Fruit fly (Drosophila melanogaster): Measurements from ENCODE around the gene dj.
A peak's percentile ranks its signal among the peaks of the same experiment; 100 is the strongest.

Gene dj

DNA sequence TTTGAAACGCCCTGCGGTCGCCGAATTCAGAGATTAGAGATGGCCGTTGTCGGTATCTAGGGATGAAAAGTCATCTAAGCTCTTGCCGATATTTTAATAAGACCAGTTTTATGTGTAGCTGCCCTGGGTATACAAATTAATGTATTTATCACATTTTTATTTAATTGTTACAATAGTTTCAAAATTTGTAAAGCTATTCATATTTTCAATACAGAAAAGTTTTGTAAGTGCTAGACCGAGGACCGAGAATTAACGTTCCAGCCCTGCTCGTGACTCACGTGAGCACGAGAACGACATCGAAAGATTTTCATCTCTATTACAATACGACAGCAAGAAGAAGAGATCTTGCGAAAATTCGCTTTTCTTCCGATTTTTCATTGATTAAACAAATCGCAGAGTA lies 8.0 kb downstream of the dj start, which contains the start of the genes CG1105 and CG1965 (continued):
- TF ChIP-seq lola (GFP tag; optimal IDR thresholded peaks at IDR 0.05), result peak in 1 of 3 experiments; percentile 93
- TF ChIP-seq CG18619 (GFP tag; optimal IDR thresholded peaks at IDR 0.05), result peak; percentile 85
- TF ChIP-seq CG8478 (optimal IDR thresholded peaks at IDR 0.05), result no peak
- TF ChIP-seq Aef1 (GFP tag; IDR thresholded peaks at IDR 0.05), result peak; percentile 95
- TF ChIP-seq HLH54F (GFP tag; optimal IDR thresholded peaks at IDR 0.05), result peak; percentile 97
- TF ChIP-seq Nf-YA (GFP tag; IDR thresholded peaks at IDR 0.05), result peak; percentile 77
- peak; percentile 91 to 95 for TF ChIP-seq Pdp1 (GFP tag; optimal IDR thresholded peaks at IDR 0.05)
- peak; percentile 92 for TF ChIP-seq Dad (GFP tag; optimal IDR thresholded peaks at IDR 0.05)
- peak; percentile 74 for TF ChIP-seq CG7987 (GFP tag; optimal IDR thresholded peaks at IDR 0.05)
- peak; percentile 73 for TF ChIP-seq CG1024 (GFP tag; IDR thresholded peaks at IDR 0.05)
- TF ChIP-seq Doc2 (GFP tag; IDR thresholded peaks at IDR 0.05), result peak; percentile 70; the same call in 1 of the 2 replicates
- TF ChIP-seq CG34422 (GFP tag; IDR thresholded peaks at IDR 0.05), result peak; percentile 96
- peak; percentile 87 for TF ChIP-seq tna (GFP tag; IDR thresholded peaks at IDR 0.05; ENCODE audit: partially characterized antibody)
- TF ChIP-seq Trl (optimal IDR thresholded peaks at IDR 0.05), result no peak
- TF ChIP-seq Trl (GFP tag; optimal IDR thresholded peaks at IDR 0.05), result peak; percentile 95
- peak; percentile 95 for TF ChIP-seq Abd-B (GFP tag; optimal IDR thresholded peaks at IDR 0.05)
- TF ChIP-seq inv (GFP tag; IDR thresholded peaks at IDR 0.05; ENCODE audit: partially characterized antibody), result peak; percentile 99
- peak; percentile 100 for TF ChIP-seq CG13287 (GFP tag; IDR thresholded peaks at IDR 0.05; ENCODE audit: partially characterized antibody)
- TF ChIP-seq CoRest (tag; optimal IDR thresholded peaks at IDR 0.05), result peak; percentile 95
- TF ChIP-seq kah (GFP tag; optimal IDR thresholded peaks at IDR 0.05), result peak; percentile 15
- TF ChIP-seq Dip3 (GFP tag; optimal IDR thresholded peaks at IDR 0.05), result peak; percentile 94
- TF ChIP-seq CG4360 (GFP tag; IDR thresholded peaks at IDR 0.05), result peak; percentile 58
- TF ChIP-seq CG18262 (tag; optimal IDR thresholded peaks at IDR 0.05), result peak; percentile 90
- TF ChIP-seq dmrt99B (tag; optimal IDR thresholded peaks at IDR 0.05), result no peak
- TF ChIP-seq Dp (GFP tag; optimal IDR thresholded peaks at IDR 0.05), result peak; percentile 57
- peak; percentile 93 for TF ChIP-seq CG42726 (GFP tag; IDR thresholded peaks at IDR 0.05; ENCODE audit: partially characterized antibody)
- peak; percentile 82 for TF ChIP-seq stwl (tag; optimal IDR thresholded peaks at IDR 0.05)
- peak; percentile 95 for TF ChIP-seq CG13775 (GFP tag; optimal IDR thresholded peaks at IDR 0.05)
- no peak for TF ChIP-seq pfk (GFP tag; optimal IDR thresholded peaks at IDR 0.05)
- TF ChIP-seq CG12071 (GFP tag; optimal IDR thresholded peaks at IDR 0.05), result no peak
- TF ChIP-seq pita (GFP tag; optimal IDR thresholded peaks at IDR 0.05), result no peak
- TF ChIP-seq YL-1 (GFP tag; optimal IDR thresholded peaks at IDR 0.05), result peak; percentile 86
- peak; percentile 79 for TF ChIP-seq so (GFP tag; IDR thresholded peaks at IDR 0.05)
- TF ChIP-seq en (GFP tag; optimal IDR thresholded peaks at IDR 0.05), result peak; percentile 83
- peak; percentile 97 for TF ChIP-seq Hsf (GFP tag; optimal IDR thresholded peaks at IDR 0.05)
- TF ChIP-seq cato (GFP tag; optimal IDR thresholded peaks at IDR 0.05; ENCODE audit: borderline replicate concordance), result peak; percentile 94
- peak; percentile 77 for TF ChIP-seq CG1529 (GFP tag; optimal IDR thresholded peaks at IDR 0.05)
- TF ChIP-seq Mad (GFP tag; optimal IDR thresholded peaks at IDR 0.05), result peak; percentile 97
- peak; percentile 91 for TF ChIP-seq cas (GFP tag; IDR thresholded peaks at IDR 0.05)
- peak; percentile 82 for TF ChIP-seq run (tag; optimal IDR thresholded peaks at IDR 0.05)
- peak; percentile 92 for TF ChIP-seq NC2β (GFP tag; optimal IDR thresholded peaks at IDR 0.05)
- TF ChIP-seq CG10321 (GFP tag; IDR thresholded peaks at IDR 0.05), result peak; percentile 67
- TF ChIP-seq Doc3 (GFP tag; IDR thresholded peaks at IDR 0.05; ENCODE audit: partially characterized antibody), result peak; percentile 100
- peak; percentile 51 for TF ChIP-seq CG15073 (GFP tag; optimal IDR thresholded peaks at IDR 0.05)
- peak; percentile 58 for TF ChIP-seq ATbp (GFP tag; optimal IDR thresholded peaks at IDR 0.05)
- TF ChIP-seq nerfin-2 (GFP tag; IDR thresholded peaks at IDR 0.05; ENCODE audit: partially characterized antibody), result peak; percentile 94
- peak; percentile 77 for TF ChIP-seq NK7.1 (GFP tag; optimal IDR thresholded peaks at IDR 0.05)
- peak; percentile 76 for TF ChIP-seq CG4282 (GFP tag; optimal IDR thresholded peaks at IDR 0.05)
- peak; percentile 91 for TF ChIP-seq CG12769 (tag; optimal IDR thresholded peaks at IDR 0.05)
- peak; percentile 89 for TF ChIP-seq Mrtf (GFP tag; IDR thresholded peaks at IDR 0.05)
- TF ChIP-seq dysf (GFP tag; IDR thresholded peaks at IDR 0.05), result peak; percentile 93
